Worm (Caenorhabditis elegans) whole organism, L3 larva: Measurements from ENCODE around the gene snpc-3.1.

Experiments used
- ceh-82 ChIP-seq: fragments of 150-350 bp; optimal IDR thresholded peaks from 2 replicates; lab custom pipeline; 2014; ENCODE audit warnings: missing biosample characterization, missing genetic modification characterization
- ceh-9 ChIP-seq: sonication (generic microtip); optimal IDR thresholded peaks from 2 replicates; lab custom pipeline; 2018; ENCODE audit warnings: missing biosample characterization, missing genetic modification characterization
- fkh-10 ChIP-seq: sonication (generic microtip); optimal IDR thresholded peaks from 2 replicates; lab custom pipeline; 2017; ENCODE audit warnings: missing biosample characterization, missing genetic modification reagents, missing genetic modification characterization
- nhr-76 ChIP-seq: fragments of 150-350 bp; sonication (generic microtip); optimal IDR thresholded peaks from 5 replicates; lab custom pipeline; 2014; ENCODE audit warnings: missing biosample characterization, missing genetic modification characterization
- sea-2 ChIP-seq: fragments of 150-350 bp; sonication (generic microtip); optimal IDR thresholded peaks from 4 replicates; lab custom pipeline; 2014; ENCODE audit warnings: missing biosample characterization, missing genetic modification reagents, missing genetic modification characterization
- zag-1 ChIP-seq: fragments of 150-350 bp; optimal IDR thresholded peaks from 2 replicates; lab custom pipeline; 2014; ENCODE audit warnings: missing biosample characterization, missing genetic modification characterization

DNA sequence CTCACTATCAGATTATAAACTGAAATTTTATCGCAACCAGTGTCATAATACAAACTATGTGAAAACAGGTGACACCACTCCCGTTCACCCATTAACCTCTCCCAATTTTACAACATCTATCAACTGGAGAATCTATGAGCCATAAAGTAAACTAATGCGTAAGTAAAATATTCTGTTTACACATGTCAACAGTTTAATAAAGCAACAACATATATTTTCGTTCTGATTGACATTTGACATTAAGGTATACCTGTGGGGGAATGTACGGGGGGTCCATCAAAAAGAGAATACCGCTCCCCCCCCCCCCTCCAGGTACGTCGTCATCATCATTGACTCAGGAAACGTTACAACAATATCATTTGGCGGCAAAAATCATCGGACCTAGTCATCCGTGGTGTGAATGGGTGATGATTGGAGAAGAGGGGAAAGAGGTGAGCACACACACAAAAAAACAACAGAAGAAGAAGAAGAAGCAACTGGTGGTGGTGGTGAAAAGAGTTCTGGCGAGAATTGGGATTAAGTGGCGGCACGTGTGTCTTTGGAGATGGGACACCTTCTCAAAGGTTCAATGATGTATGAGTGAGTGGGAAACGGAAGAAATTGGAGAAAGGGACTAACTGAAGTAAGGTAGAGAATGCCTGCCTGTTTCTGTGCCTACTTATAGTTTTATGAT lies 40.8 kb upstream of the snpc-3.1 start:
- TF ChIP-seq nhr-76 (tag; lab: Kevin White, UChicago) = no peak
- TF ChIP-seq ceh-9 (tag; lab: Kevin White, UChicago) = no peak
- no peak for TF ChIP-seq fkh-10 (GFP tag; lab: Kevin White, UChicago)
- TF ChIP-seq zag-1 (tag; lab: Kevin White, UChicago) = no peak
- TF ChIP-seq sea-2 (GFP tag; lab: Kevin White, UChicago) = no peak
- no peak for TF ChIP-seq ceh-82 (tag; lab: Kevin White, UChicago)
